Worm (Caenorhabditis elegans) whole organism, midembryonic: ENCODE measurements around the gene C38C10.3.
A peak's percentile ranks its signal among the peaks of the same experiment; 100 is the strongest.
"Not testable (repeated sequence)": the region's sequence is repeated elsewhere in the genome, so short reads cannot be mapped to it uniquely, and the experiment has no call there.

Experiments used
- T22C8.4 ChIP-seq: fragments of 200-800 bp; sonication (Bioruptor generic); IDR thresholded peaks from 2 replicates; pipeline ENCODE4 v1.3.6; 2022; ENCODE audit warnings: missing genetic modification characterization, missing compliant biosample characterization
- cog-1 ChIP-seq: sonication (generic microtip); optimal IDR thresholded peaks from 2 replicates; lab custom pipeline; 2016; ENCODE audit warnings: missing genetic modification characterization, missing compliant biosample characterization
- flt-1 ChIP-seq: fragments of 200-800 bp; sonication (Bioruptor generic); IDR thresholded peaks from 2 replicates; pipeline ENCODE4 v1.3.6; 2022; ENCODE audit warnings: missing genetic modification characterization, missing compliant biosample characterization
- klf-2 ChIP-seq: fragments of 200-800 bp; sonication (Bioruptor generic); conservative IDR thresholded peaks from 2 replicates; pipeline ENCODE4 v1.3.6; 2022; ENCODE audit warnings: missing genetic modification reagents, missing genetic modification characterization, missing compliant biosample characterization
- med-1 ChIP-seq: sonication (generic microtip); optimal IDR thresholded peaks from 2 replicates; lab custom pipeline; 2017; ENCODE audit warnings: missing genetic modification characterization, mild to moderate bottlenecking, missing compliant biosample characterization, antibody characterized with exemption, missing genetic modification reagents; ENCODE audit not compliant: insufficient read depth
- ref-1 ChIP-seq: fragments of 200-800 bp; sonication (Bioruptor generic); conservative IDR thresholded peaks from 2 replicates; pipeline ENCODE4 v1.3.6; 2022; ENCODE audit warnings: missing genetic modification reagents, missing genetic modification characterization, missing compliant biosample characterization
- tab-1 ChIP-seq: fragments of 200-800 bp; sonication (Bioruptor generic); IDR thresholded peaks from 2 replicates; pipeline ENCODE4 v1.3.6; 2022; ENCODE audit warnings: missing genetic modification characterization, missing compliant biosample characterization
- ztf-23 ChIP-seq: fragments of 200-800 bp; sonication (Bioruptor generic); IDR thresholded peaks from 2 replicates; pipeline ENCODE4 v1.3.6; 2022; ENCODE audit warnings: missing genetic modification reagents, missing genetic modification characterization, missing compliant biosample characterization
- ztf-29 ChIP-seq: fragments of 200-800 bp; sonication (Bioruptor generic); IDR thresholded peaks from 2 replicates; pipeline ENCODE4 v1.3.6; 2022; ENCODE audit warnings: missing genetic modification reagents, missing genetic modification characterization, missing compliant biosample characterization

C38C10.3 gene

ce11 chrIII:9385543-9385942 lies at the start of gene C38C10.3:
Gene C38C10.3 (minus strand): TSS chrIII:9385643.
- TF ChIP-seq ztf-23 (GFP tag; lab: Robert Waterston, UW): no peak
- no peak for TF ChIP-seq flt-1
- no peak for TF ChIP-seq T22C8.4 (GFP tag; lab: Robert Waterston, UW)
- no peak for TF ChIP-seq tab-1 (GFP tag; lab: Robert Waterston, UW)
- no peak for TF ChIP-seq klf-2
- TF ChIP-seq ztf-29: no peak
- no peak for TF ChIP-seq ref-1
- no peak for TF ChIP-seq cog-1
- no peak for TF ChIP-seq med-1 (GFP tag; lab: Kevin White, UChicago)

- TF ChIP-seq cog-1 (no peak), ref-1 (no peak), flt-1 (no peak), ztf-29 (no peak), T22C8.4 (GFP tag; lab: Robert Waterston, UW) (no peak), tab-1 (GFP tag; lab: Robert Waterston, UW) (no peak), klf-2 (no peak), med-1 (GFP tag; lab: Kevin White, UChicago) (no peak), ztf-23 (GFP tag; lab: Robert Waterston, UW) (no peak)
Observed at ce11 chrIII:9434999-9435398, 49.6 kb upstream of the C38C10.3 start.

ce11 chrIII:9433576-9434107 lies 48.2 kb upstream of the C38C10.3 start, which contains the start of gene cpar-1:
Gene cpar-1 (plus strand): TSS chrIII:9434057.
- no peak for TF ChIP-seq ref-1
- no peak for TF ChIP-seq ztf-29
- TF ChIP-seq flt-1: no peak
- no peak for TF ChIP-seq klf-2
- TF ChIP-seq cog-1: no peak
- no peak for TF ChIP-seq med-1 (GFP tag; lab: Kevin White, UChicago)
- TF ChIP-seq tab-1 (GFP tag; lab: Robert Waterston, UW): no peak
- TF ChIP-seq T22C8.4 (GFP tag; lab: Robert Waterston, UW): no peak
- TF ChIP-seq ztf-23 (GFP tag; lab: Robert Waterston, UW): no peak

ce11 chrIII:9426301-9426700 lies 40.9 kb upstream of the C38C10.3 start, which contains the start of gene T26G10.5:
Gene T26G10.5 (minus strand): TSS chrIII:9426401.
- TF ChIP-seq ref-1 (no peak), tab-1 (GFP tag; lab: Robert Waterston, UW) (no peak), cog-1 (no peak), ztf-23 (GFP tag; lab: Robert Waterston, UW) (no peak)

- TF ChIP-seq tab-1 (GFP tag; lab: Robert Waterston, UW); ztf-23 (GFP tag; lab: Robert Waterston, UW); cog-1: not testable (repeated sequence)
Observed at ce11 chrIII:9420231-9420630, 34.8 kb upstream of the C38C10.3 start, which contains the start of gene T26G10.4. Gene T26G10.4 (plus strand): TSS chrIII:9420531.

ce11 chrIII:9413340-9413739 lies 27.9 kb upstream of the C38C10.3 start, which contains the start of gene T26G10.3:
Gene T26G10.3 (minus strand): TSS chrIII:9413440.
- TF ChIP-seq tab-1 (GFP tag; lab: Robert Waterston, UW) (no peak), cog-1 (no peak), ztf-23 (GFP tag; lab: Robert Waterston, UW) (no peak), klf-2 (no peak), med-1 (GFP tag; lab: Kevin White, UChicago) (no peak), flt-1 (no peak), ztf-29 (no peak), T22C8.4 (GFP tag; lab: Robert Waterston, UW) (no peak), ref-1 (no peak)

ce11 chrIII:9408304-9408703 lies 22.9 kb upstream of the C38C10.3 start:
- TF ChIP-seq tab-1 (GFP tag; lab: Robert Waterston, UW): 0 out of 2 replicates have a peak, but pooled peaks have one; percentile 45

- TF ChIP-seq ztf-23 (GFP tag; lab: Robert Waterston, UW): peak; percentile 47; the same call in 1 of the 2 replicates
- TF ChIP-seq cog-1: no peak
Observed at ce11 chrIII:9406600-9406999, 21.2 kb upstream of the C38C10.3 start, which contains the start of gene T26G10.1. Gene T26G10.1 (minus strand): TSS chrIII:9406641.

- no peak for TF ChIP-seq ztf-29
- no peak for TF ChIP-seq med-1 (GFP tag; lab: Kevin White, UChicago)
- TF ChIP-seq ref-1: no peak
Observed at ce11 chrIII:9401036-9401435, 15.6 kb upstream of the C38C10.3 start, which contains the start of gene nlp-48. Gene nlp-48 (minus strand): TSS chrIII:9401136.

- TF ChIP-seq ztf-29 (no peak), tab-1 (GFP tag; lab: Robert Waterston, UW) (no peak), klf-2 (no peak), flt-1 (no peak), cog-1 (no peak), med-1 (GFP tag; lab: Kevin White, UChicago) (no peak), T22C8.4 (GFP tag; lab: Robert Waterston, UW) (no peak), ref-1 (no peak), ztf-23 (GFP tag; lab: Robert Waterston, UW) (no peak)
Observed at ce11 chrIII:9393114-9393780, 7.8 kb upstream of the C38C10.3 start, which contains the start of the genes gpr-2 and rgr-1. Gene gpr-2 (minus strand): TSS chrIII:9393164. Gene rgr-1 (plus strand): TSS chrIII:9393730.

- TF ChIP-seq ref-1 (no peak), tab-1 (GFP tag; lab: Robert Waterston, UW) (no peak)
Observed at ce11 chrIII:9390924-9391323, 5.5 kb upstream of the C38C10.3 start.
